Fruit fly (Drosophila melanogaster) whole organism, embryonic: ENCODE results near the gene CG13884.

Experiments used
- Bgb ChIP-seq: fragments of 200-800 bp; sonication (Bioruptor generic); IDR thresholded peaks from 2 replicates; pipeline ENCODE4 v1.3.6; 2022; ENCODE audit warnings: missing biosample characterization, missing genetic modification characterization; ENCODE audit not compliant: partially characterized antibody
- CG10147 ChIP-seq: fragments of 200-800 bp; sonication (Bioruptor generic); optimal IDR thresholded peaks from 2 replicates; lab custom pipeline; 2019; ENCODE audit warnings: missing biosample characterization, mild to moderate bottlenecking, missing genetic modification characterization, moderate library complexity
- CG10267 ChIP-seq: fragments of 200-800 bp; sonication (Bioruptor generic); optimal IDR thresholded peaks from 2 replicates; lab custom pipeline; 2018; ENCODE audit warnings: missing biosample characterization, mild to moderate bottlenecking, missing genetic modification characterization, moderate library complexity
- CG11093 ChIP-seq: fragments of 200-800 bp; sonication (Bioruptor generic); IDR thresholded peaks from 3 replicates; pipeline ENCODE4 v1.3.6; 2022; ENCODE audit warnings: missing biosample characterization, missing genetic modification characterization
- CG11456 ChIP-seq: fragments of 200-800 bp; sonication (Bioruptor generic); IDR thresholded peaks from 3 replicates; pipeline ENCODE4 v1.3.6; 2022; ENCODE audit warnings: missing biosample characterization, missing genetic modification characterization
- CG11696 ChIP-seq: fragments of 200-800 bp; sonication (Bioruptor generic); IDR thresholded peaks from 2 replicates; pipeline ENCODE4 v1.3.6; 2022; ENCODE audit warnings: missing biosample characterization, missing genetic modification characterization
- CG12659 ChIP-seq: fragments of 200-800 bp; sonication (Bioruptor generic); optimal IDR thresholded peaks from 3 replicates; lab custom pipeline; 2017; ENCODE audit warnings: mild to moderate bottlenecking, missing biosample characterization, missing genetic modification reagents, missing genetic modification characterization
- CG13775 ChIP-seq: fragments of 200-800 bp; sonication (Bioruptor generic); optimal IDR thresholded peaks from 3 replicates; lab custom pipeline; 2017; ENCODE audit warnings: missing biosample characterization, mild to moderate bottlenecking, missing genetic modification characterization
- CG13894 ChIP-seq: fragments of 200-800 bp; sonication (Bioruptor generic); optimal IDR thresholded peaks from 3 replicates; lab custom pipeline; 2018; ENCODE audit warnings: missing biosample characterization, mild to moderate bottlenecking, missing genetic modification characterization, moderate library complexity
- CG14014 ChIP-seq: fragments of 200-800 bp; sonication (Bioruptor generic); IDR thresholded peaks from 2 replicates; pipeline ENCODE4 v1.3.6; 2022; ENCODE audit warnings: missing biosample characterization, missing genetic modification characterization
- CG16779 ChIP-seq: fragments of 200-800 bp; sonication (Bioruptor generic); IDR thresholded peaks from 2 replicates; pipeline ENCODE4 v1.3.6; 2022; ENCODE audit warnings: missing biosample characterization, missing genetic modification characterization
- CG17186 ChIP-seq: fragments of 200-800 bp; sonication (Bioruptor generic); optimal IDR thresholded peaks from 3 replicates; lab custom pipeline; 2017; ENCODE audit warnings: missing biosample characterization, missing genetic modification reagents, missing genetic modification characterization
- CG17829 ChIP-seq: fragments of 200-800 bp; optimal IDR thresholded peaks from 2 replicates; lab custom pipeline; 2019; ENCODE audit warnings: missing biosample characterization, mild to moderate bottlenecking, missing genetic modification characterization, moderate library complexity
- CG2116 ChIP-seq: fragments of 200-800 bp; sonication (Bioruptor generic); optimal IDR thresholded peaks from 3 replicates; lab custom pipeline; 2018; ENCODE audit warnings: missing biosample characterization, mild to moderate bottlenecking, missing genetic modification characterization
- CG2120 ChIP-seq: fragments of 200-800 bp; sonication (Bioruptor generic); optimal IDR thresholded peaks from 3 replicates; lab custom pipeline; 2016; ENCODE audit warnings: missing biosample characterization, missing genetic modification characterization
- CG2202 ChIP-seq: fragments of 200-800 bp; sonication (Bioruptor generic); optimal IDR thresholded peaks from 2 replicates; lab custom pipeline; 2018; ENCODE audit warnings: missing biosample characterization, mild to moderate bottlenecking, missing genetic modification characterization
- CG3726 ChIP-seq: fragments of 200-800 bp; sonication (Bioruptor generic); IDR thresholded peaks from 3 replicates; pipeline ENCODE4, ENCODE4 v1.3.6; 2022; ENCODE audit warnings: missing biosample characterization, missing genetic modification characterization
- CG4404 ChIP-seq: fragments of 200-800 bp; sonication (Bioruptor generic); IDR thresholded peaks from 2 replicates; pipeline ENCODE4 v1.3.6; 2022; ENCODE audit warnings: missing biosample characterization, missing genetic modification characterization
- CG4617 ChIP-seq: fragments of 200-800 bp; sonication (Bioruptor generic); optimal IDR thresholded peaks from 3 replicates; lab custom pipeline; 2016; ENCODE audit warnings: missing biosample characterization, missing genetic modification characterization, borderline replicate concordance
- CG4820 ChIP-seq: fragments of 200-800 bp; sonication (Bioruptor generic); optimal IDR thresholded peaks from 3 replicates; lab custom pipeline; 2016; ENCODE audit warnings: missing biosample characterization, missing genetic modification characterization
- CG6765 ChIP-seq: fragments of 200-800 bp; sonication (Bioruptor generic); optimal IDR thresholded peaks from 3 replicates; lab custom pipeline; 2017; ENCODE audit warnings: missing biosample characterization, mild to moderate bottlenecking, missing genetic modification characterization
- CG7839 ChIP-seq: fragments of 200-800 bp; sonication (Bioruptor generic); optimal IDR thresholded peaks from 3 replicates; lab custom pipeline; 2018; ENCODE audit warnings: missing biosample characterization, mild to moderate bottlenecking, missing genetic modification characterization, moderate library complexity
- CG8388 ChIP-seq: fragments of 200-800 bp; sonication (Bioruptor generic); optimal IDR thresholded peaks from 2 replicates; lab custom pipeline; 2019; ENCODE audit warnings: missing biosample characterization, mild to moderate bottlenecking, missing genetic modification characterization, moderate library complexity
- CG8924 ChIP-seq: fragments of 200-800 bp; optimal IDR thresholded peaks from 3 replicates; lab custom pipeline; 2019; ENCODE audit warnings: missing biosample characterization, mild to moderate bottlenecking, missing genetic modification characterization, moderate library complexity
- Dll ChIP-seq: fragments of 200-800 bp; sonication (Bioruptor generic); IDR thresholded peaks from 4 replicates; pipeline ENCODE4 v1.3.6; 2022; ENCODE audit warnings: missing biosample characterization, missing genetic modification characterization; ENCODE audit not compliant: partially characterized antibody
- Dp ChIP-seq: fragments of 200-800 bp; sonication (Bioruptor generic); optimal IDR thresholded peaks from 2 replicates; lab custom pipeline; 2018; ENCODE audit warnings: missing biosample characterization, mild to moderate bottlenecking, missing genetic modification characterization, moderate library complexity
- GATAe ChIP-seq: fragments of 200-800 bp; sonication (Bioruptor generic); conservative IDR thresholded peaks from 2 replicates; pipeline ENCODE4 v1.3.6; 2022; ENCODE audit warnings: missing biosample characterization, missing genetic modification characterization
- HmgZ ChIP-seq: fragments of 200-800 bp; sonication (Bioruptor generic); optimal IDR thresholded peaks from 2 replicates; lab custom pipeline; 2018; ENCODE audit warnings: missing biosample characterization, mild to moderate bottlenecking, missing genetic modification characterization
- Hr51 ChIP-seq, 2 experiments: fragments of 200-800 bp; sonication (Bioruptor generic); optimal IDR thresholded peaks; 2 replicates in 1 of 2; 3 replicates in 1 of 2; lab custom pipeline; 2016 to 2018; ENCODE audit warnings: missing biosample characterization in 2 of 2, missing genetic modification characterization in 2 of 2, mild to moderate bottlenecking in 1 of 2, moderate library complexity in 1 of 2
- Lim3 ChIP-seq: fragments of 200-800 bp; sonication (Bioruptor generic); IDR thresholded peaks from 2 replicates; pipeline ENCODE4 v1.3.6; 2022; ENCODE audit warnings: missing biosample characterization, missing genetic modification characterization
- Usf ChIP-seq: fragments of 200-800 bp; sonication (Bioruptor generic); optimal IDR thresholded peaks from 2 replicates; lab custom pipeline; 2017; ENCODE audit warnings: missing genotype, missing biosample characterization, missing genetic modification characterization
- bab2 ChIP-seq: fragments of 200-800 bp; sonication (Bioruptor generic); optimal IDR thresholded peaks from 2 replicates; lab custom pipeline; 2016; ENCODE audit warnings: missing biosample characterization, missing genetic modification characterization
- caup ChIP-seq: fragments of 200-800 bp; sonication (Bioruptor generic); optimal IDR thresholded peaks from 3 replicates; lab custom pipeline; 2017; ENCODE audit warnings: missing biosample characterization, mild to moderate bottlenecking, missing genetic modification characterization, moderate library complexity; ENCODE audit not compliant: severe bottlenecking
- dan ChIP-seq: fragments of 200-800 bp; sonication (Bioruptor generic); IDR thresholded peaks from 2 replicates; pipeline ENCODE4 v1.3.6; 2022; ENCODE audit warnings: missing biosample characterization, missing genetic modification characterization
- dmrt11E ChIP-seq: fragments of 200-800 bp; sonication (Bioruptor generic); optimal IDR thresholded peaks from 3 replicates; lab custom pipeline; 2018; ENCODE audit warnings: missing biosample characterization, mild to moderate bottlenecking, missing genetic modification characterization, moderate library complexity
- fd64A ChIP-seq: fragments of 200-800 bp; sonication (Bioruptor generic); optimal IDR thresholded peaks from 3 replicates; lab custom pipeline; 2018; ENCODE audit warnings: missing biosample characterization, mild to moderate bottlenecking, missing genetic modification characterization
- ham ChIP-seq: fragments of 200-800 bp; sonication (Bioruptor generic); IDR thresholded peaks from 2 replicates; pipeline ENCODE4 v1.3.6; 2022; ENCODE audit warnings: missing biosample characterization, missing genetic modification characterization
- inv ChIP-seq: fragments of 200-800 bp; sonication (Bioruptor generic); IDR thresholded peaks from 2 replicates; pipeline ENCODE4 v1.3.6; 2022; ENCODE audit warnings: missing biosample characterization, missing genetic modification characterization; ENCODE audit not compliant: partially characterized antibody
- jigr1 ChIP-seq: fragments of 200-800 bp; sonication (Bioruptor generic); IDR thresholded peaks from 3 replicates; pipeline ENCODE4 v1.3.6; 2022; ENCODE audit warnings: missing biosample characterization, missing genetic modification characterization
- luna ChIP-seq: fragments of 200-800 bp; sonication (Bioruptor generic); optimal IDR thresholded peaks from 2 replicates; lab custom pipeline; 2016; ENCODE audit warnings: missing biosample characterization, missing genetic modification characterization
- nmo ChIP-seq: fragments of 200-800 bp; sonication (Bioruptor generic); optimal IDR thresholded peaks from 2 replicates; lab custom pipeline; 2018; ENCODE audit warnings: missing biosample characterization, mild to moderate bottlenecking, missing genetic modification characterization, moderate library complexity
- stc ChIP-seq: fragments of 200-800 bp; sonication (Bioruptor generic); IDR thresholded peaks from 2 replicates; pipeline ENCODE4 v1.3.6; 2022; ENCODE audit warnings: missing biosample characterization, missing genetic modification characterization
- tio ChIP-seq: fragments of 200-800 bp; sonication (Bioruptor generic); optimal IDR thresholded peaks from 2 replicates; lab custom pipeline; 2017; ENCODE audit warnings: missing biosample characterization, missing genetic modification characterization, inconsistent platforms
- tll ChIP-seq, 2 experiments: fragments of 200-800 bp in 1 of 2; fragments of >200 bp in 1 of 2; sonication (Bioruptor generic) in 1 of 2; optimal IDR thresholded peaks; 2 replicates each; lab custom pipeline; 2017 to 2019; ENCODE audit warnings: missing biosample characterization in 2 of 2, missing genetic modification characterization in 2 of 2, mild to moderate bottlenecking in 1 of 2, moderate library complexity in 1 of 2
- trem ChIP-seq: fragments of 200-800 bp; optimal IDR thresholded peaks from 3 replicates; lab custom pipeline; 2019; ENCODE audit warnings: missing biosample characterization, mild to moderate bottlenecking, missing genetic modification characterization, moderate library complexity
- unpg ChIP-seq: fragments of 200-800 bp; sonication (Bioruptor generic); optimal IDR thresholded peaks from 3 replicates; lab custom pipeline; 2018; ENCODE audit warnings: missing biosample characterization, mild to moderate bottlenecking, missing genetic modification characterization, moderate library complexity
- usp ChIP-seq: fragments of >200 bp; optimal IDR thresholded peaks from 2 replicates; lab custom pipeline; 2017; ENCODE audit warnings: missing biosample characterization, missing genetic modification characterization
- vfl ChIP-seq: fragments of 200-800 bp; sonication (Bioruptor generic); optimal IDR thresholded peaks from 2 replicates; lab custom pipeline; 2016; ENCODE audit warnings: missing biosample characterization, missing genetic modification characterization
- wek ChIP-seq: fragments of 200-800 bp; sonication (Bioruptor generic); optimal IDR thresholded peaks from 3 replicates; lab custom pipeline; 2018; ENCODE audit warnings: missing biosample characterization, mild to moderate bottlenecking, missing genetic modification characterization, moderate library complexity

The CG13884 gene

dm6 chr3L:327833-328232 lies 38.4 kb downstream of the CG13884 start, which contains the start of the genes Atac3 and Ptpmeg (continued):
- no peak for TF ChIP-seq CG3726 (GFP tag; lab: Robert Waterston, UW)
- TF ChIP-seq CG14014 (GFP tag; lab: Robert Waterston, UW), result no peak
- TF ChIP-seq CG11093 (GFP tag; lab: Robert Waterston, UW), result no peak
- TF ChIP-seq dan (GFP tag; lab: Robert Waterston, UW), result no peak
- TF ChIP-seq CG4404 (GFP tag; lab: Robert Waterston, UW), result no peak
- TF ChIP-seq CG10267 (tag; lab: Kevin White, UChicago), result peak; percentile 61
- TF ChIP-seq fd64A, result no peak
- no peak for TF ChIP-seq CG17186 (GFP tag; lab: Kevin White, UChicago)
- no peak for TF ChIP-seq CG13775
- no peak for TF ChIP-seq dmrt11E (tag; lab: Kevin White, UChicago)
- TF ChIP-seq Dll, result peak; percentile 75

- TF ChIP-seq unpg (GFP tag; lab: Kevin White, UChicago) (no peak), CG7839 (tag; lab: Kevin White, UChicago) (no peak), CG17829 (tag; lab: Kevin White, UChicago) (peak; percentile 33), ham (no peak), Hr51 (GFP tag; optimal IDR thresholded peaks at IDR 0.05; lab: Kevin White, UChicago) (no peak), Bgb (GFP tag; lab: Robert Waterston, UW) (peak; percentile 74), CG10267 (tag; lab: Kevin White, UChicago) (peak; percentile 96), trem (tag; lab: Kevin White, UChicago) (peak; percentile 50), Usf (GFP tag; lab: Kevin White, UChicago) (no peak), jigr1 (GFP tag; lab: Robert Waterston, UW) (no peak), CG10147 (GFP tag; lab: Kevin White, UChicago) (no peak), CG2120 (GFP tag; lab: Kevin White, UChicago) (peak; percentile 18), GATAe (GFP tag; lab: Robert Waterston, UW) (no peak), vfl (GFP tag; lab: Kevin White, UChicago) (no peak), usp (GFP tag; lab: Kevin White, UChicago) (no peak), wek (no peak), inv (GFP tag; lab: Robert Waterston, UW) (peak; percentile 51), CG11696 (GFP tag; lab: Robert Waterston, UW) (no peak), tio (GFP tag; lab: Kevin White, UChicago) (no peak), HmgZ (tag; lab: Kevin White, UChicago) (peak; percentile 57), tll (GFP tag; optimal IDR thresholded peaks at IDR 0.05; lab: Kevin White, UChicago) (no peak), CG8388 (no peak), Dp (peak; percentile 90), CG8924 (tag; lab: Kevin White, UChicago) (no peak), CG11456 (GFP tag; lab: Robert Waterston, UW) (no peak), caup (GFP tag; lab: Kevin White, UChicago) (no peak), CG16779 (no peak), CG4617 (GFP tag; lab: Kevin White, UChicago) (peak; percentile 44), luna (GFP tag; lab: Kevin White, UChicago) (no peak), CG4820 (GFP tag; lab: Kevin White, UChicago) (no peak), nmo (GFP tag; lab: Kevin White, UChicago) (peak; percentile 16), CG2116 (peak; percentile 51), CG2202 (tag; lab: Kevin White, UChicago) (no peak), CG13894 (tag; lab: Kevin White, UChicago) (no peak), bab2 (GFP tag; lab: Kevin White, UChicago) (no peak), stc (GFP tag; lab: Robert Waterston, UW) (no peak), CG6765 (no peak), Lim3 (GFP tag; lab: Robert Waterston, UW) (no peak), CG12659 (GFP tag; lab: Kevin White, UChicago) (peak; percentile 16)
Measured at dm6 chr3L:324486-324885, 41.8 kb downstream of the CG13884 start, which contains the start of gene CG32344. Gene CG32344 (minus strand): TSS chr3L:324720.
